Fruit fly (Drosophila melanogaster): ENCODE measurements around the gene NUCB1.

Gene NUCB1

dm6 chr3L:17763987-17764386, 38.1 kb downstream of the NUCB1 start, which contains the start of the genes Adgf-A and Adgf-A2:
Adgf-A (minus strand) TSS chr3L:17764158.
Adgf-A2 (minus strand) TSS chr3L:17764158.
- TF ChIP-seq CG11294 (GFP tag; IDR thresholded peaks at IDR 0.05), result no peak
- no peak for TF ChIP-seq CG6854 (GFP tag; optimal IDR thresholded peaks at IDR 0.05)
- no peak for TF ChIP-seq CG10631 (GFP tag; optimal IDR thresholded peaks at IDR 0.05)
- no peak for TF ChIP-seq Eip78C (GFP tag)
- TF ChIP-seq OdsH (GFP tag; optimal IDR thresholded peaks at IDR 0.05), result no peak
- no peak for TF ChIP-seq Hr39 (GFP tag; optimal IDR thresholded peaks at IDR 0.05)
- TF ChIP-seq Eip75B (GFP tag; optimal IDR thresholded peaks at IDR 0.05), result no peak
- TF ChIP-seq topi (GFP tag; optimal IDR thresholded peaks at IDR 0.05), result no peak
- no peak for TF ChIP-seq CG34406 (GFP tag; optimal IDR thresholded peaks at IDR 0.05)
- no peak for TF ChIP-seq CG11902 (GFP tag; optimal IDR thresholded peaks at IDR 0.05)
- no peak for TF ChIP-seq Hr4 (GFP tag; optimal IDR thresholded peaks at IDR 0.05)
- TF ChIP-seq Ets21C (GFP tag; optimal IDR thresholded peaks at IDR 0.05), result no peak
- TF ChIP-seq Gug (GFP tag; IDR thresholded peaks at IDR 0.05), result no peak
- TF ChIP-seq CG1621 (tag; optimal IDR thresholded peaks at IDR 0.05), result no peak

dm6 chr3L:17759072-17759747, 42.9 kb downstream of the NUCB1 start, which contains the start of gene CG32181:
CG32181 (plus strand) TSS chr3L:17759697.
- TF ChIP-seq CG3032 (tag; optimal IDR thresholded peaks at IDR 0.05) (no peak), cyc (GFP tag; optimal IDR thresholded peaks at IDR 0.05) (no peak)

dm6 chr3L:17758084-17758211, 44.1 kb downstream of the NUCB1 start, which contains the start of gene CG32182:
CG32182 (plus strand) TSS chr3L:17758112.
- TF ChIP-seq CG7368 (GFP tag; optimal IDR thresholded peaks at IDR 0.05) (no peak), CG8119 (GFP tag; IDR thresholded peaks at IDR 0.05) (no peak), CG4318 (GFP tag; optimal IDR thresholded peaks at IDR 0.05) (no peak), Sox15 (GFP tag; optimal IDR thresholded peaks at IDR 0.05) (no peak), Eip75B (GFP tag; optimal IDR thresholded peaks at IDR 0.05) (no peak), CG3919 (GFP tag; optimal IDR thresholded peaks at IDR 0.05) (no peak), svp (GFP tag) (no peak), CG6792 (GFP tag; optimal IDR thresholded peaks at IDR 0.05) (no peak), ss (GFP tag; optimal IDR thresholded peaks at IDR 0.05) (no peak), Eip78C (GFP tag) (no peak), achi (GFP tag; optimal IDR thresholded peaks at IDR 0.05) (no peak), vri (GFP tag; optimal IDR thresholded peaks at IDR 0.05) (no peak), Smox (GFP tag; optimal IDR thresholded peaks at IDR 0.05) (no peak), acj6 (GFP tag; optimal IDR thresholded peaks at IDR 0.05) (no peak), CG34406 (GFP tag; optimal IDR thresholded peaks at IDR 0.05) (no peak), Lpt (GFP tag; optimal IDR thresholded peaks at IDR 0.05) (no peak), CG16779 (tag; optimal IDR thresholded peaks at IDR 0.05) (no peak)

- TF ChIP-seq Blimp-1 (GFP tag; optimal IDR thresholded peaks at IDR 0.05) (peak; percentile 49), CG6276 (GFP tag; optimal IDR thresholded peaks at IDR 0.05) (peak; percentile 68), achi (GFP tag; optimal IDR thresholded peaks at IDR 0.05) (peak; percentile 78), topi (GFP tag; optimal IDR thresholded peaks at IDR 0.05) (peak; percentile 74), dac (GFP tag; optimal IDR thresholded peaks at IDR 0.05) (no peak), CG16779 (tag; optimal IDR thresholded peaks at IDR 0.05) (peak; percentile 75), CG34406 (GFP tag; optimal IDR thresholded peaks at IDR 0.05) (peak; percentile 74), Ets96B (tag; optimal IDR thresholded peaks at IDR 0.05) (peak; percentile 85), Hr4 (GFP tag; optimal IDR thresholded peaks at IDR 0.05) (peak; percentile 72), acj6 (GFP tag; optimal IDR thresholded peaks at IDR 0.05) (peak; percentile 75), Lpt (GFP tag; optimal IDR thresholded peaks at IDR 0.05) (peak; percentile 64), CG11294 (GFP tag; IDR thresholded peaks at IDR 0.05) (no peak), CG3919 (GFP tag; optimal IDR thresholded peaks at IDR 0.05) (peak; percentile 79), svp (GFP tag) (peak; percentile 93), Met (GFP tag; optimal IDR thresholded peaks at IDR 0.05) (peak; percentile 80), Gug (GFP tag; IDR thresholded peaks at IDR 0.05) (peak; percentile 43; the same call in 1 of the 2 replicates), CG8632 (GFP tag; optimal IDR thresholded peaks at IDR 0.05) (peak; percentile 78), CG6792 (GFP tag; optimal IDR thresholded peaks at IDR 0.05) (peak; percentile 79), salr (GFP tag; optimal IDR thresholded peaks at IDR 0.05) (peak; percentile 36 to 77), vri (GFP tag; optimal IDR thresholded peaks at IDR 0.05) (peak; percentile 28), CG15336 (GFP tag; IDR thresholded peaks at IDR 0.05) (no peak; the same call in 1 of the 2 replicates), fd85E (GFP tag; optimal IDR thresholded peaks at IDR 0.05) (peak; percentile 38), Sox14 (GFP tag; optimal IDR thresholded peaks at IDR 0.05) (peak; percentile 80), spab (GFP tag; optimal IDR thresholded peaks at IDR 0.05) (peak; percentile 72), CG10631 (GFP tag; optimal IDR thresholded peaks at IDR 0.05) (peak; percentile 80), eg (GFP tag; IDR thresholded peaks at IDR 0.05) (peak; percentile 51; the same call in 2 of the 3 replicates), CG32006 (GFP tag; optimal IDR thresholded peaks at IDR 0.05) (peak; percentile 82)
Measured at dm6 chr3L:17757156-17758083, 44.7 kb downstream of the NUCB1 start.
